Fruit fly (Drosophila melanogaster) whole organism, adult: ENCODE results near the gene CG5262.

Source experiments
- CG14711 ChIP-seq: fragments of 200-800 bp; sonication (Bioruptor generic); optimal IDR thresholded peaks from 2 replicates; lab custom pipeline; 2018; ENCODE audit warnings: missing biosample characterization, mild to moderate bottlenecking, missing genetic modification characterization, moderate library complexity
- CG5204 ChIP-seq: fragments of 200-800 bp; sonication (Bioruptor generic); optimal IDR thresholded peaks from 2 replicates; lab custom pipeline; 2016; ENCODE audit warnings: missing biosample characterization, missing genetic modification characterization
- Mnt ChIP-seq: fragments of 200-800 bp; sonication (Bioruptor generic); optimal IDR thresholded peaks from 2 replicates; lab custom pipeline; 2016; ENCODE audit warnings: missing biosample characterization, mild to moderate bottlenecking, missing genetic modification characterization
- kay ChIP-seq: fragments of 200-800 bp; sonication (Bioruptor generic); peaks from one replicate; lab custom pipeline; 2016; ENCODE audit warnings: missing biosample characterization, missing genetic modification characterization, borderline replicate concordance

DNA sequence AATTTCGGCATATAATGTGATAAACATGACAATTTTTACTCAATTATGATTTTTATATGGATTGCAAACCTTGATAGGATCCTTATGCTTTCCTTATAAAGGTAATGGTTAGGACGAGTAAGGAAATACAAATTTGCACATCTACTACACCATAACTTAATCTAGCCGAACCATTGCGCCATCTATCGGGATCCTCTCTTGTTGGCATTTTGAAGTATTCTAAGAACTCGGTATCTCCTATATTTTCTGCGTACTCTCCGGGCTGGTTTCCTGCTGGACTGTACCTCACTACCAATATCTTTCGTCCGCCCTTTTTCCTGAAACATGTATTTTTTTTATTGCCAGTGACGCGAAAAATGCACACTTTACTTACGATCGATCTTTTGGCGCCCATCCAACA, 34.4 kb upstream of the CG5262 start, which contains the start of gene atk:
- TF ChIP-seq Mnt (no peak), CG14711 (tag; lab: Kevin White, UChicago) (no peak), CG5204 (GFP tag; lab: Kevin White, UChicago) (no peak), kay (GFP tag; lab: Kevin White, UChicago) (no peak)
